Fruit fly (Drosophila melanogaster) whole organism, adult: ENCODE data around the gene CG9578.
"Not testable (repeated sequence)": the region's sequence is repeated elsewhere in the genome, so short reads cannot be mapped to it uniquely, and the experiment has no call there.

Experiments
- CG11617 ChIP-seq: fragments of 200-800 bp; sonication (Bioruptor generic); optimal IDR thresholded peaks from 2 replicates; lab custom pipeline; 2017; ENCODE audit warnings: mild to moderate bottlenecking, missing biosample characterization, missing genetic modification reagents, missing genetic modification characterization
- CG12768 ChIP-seq: fragments of 200-800 bp; sonication (Bioruptor generic); optimal IDR thresholded peaks from 2 replicates; lab custom pipeline; 2017; ENCODE audit warnings: missing biosample characterization, missing genetic modification characterization, mild to moderate bottlenecking, moderate library complexity, missing genetic modification reagents
- CG14711 ChIP-seq: fragments of 200-800 bp; sonication (Bioruptor generic); optimal IDR thresholded peaks from 2 replicates; lab custom pipeline; 2018; ENCODE audit warnings: missing biosample characterization, mild to moderate bottlenecking, missing genetic modification characterization, moderate library complexity
- CG1620 ChIP-seq: fragments of 200-800 bp; sonication (Bioruptor generic); optimal IDR thresholded peaks from 2 replicates; lab custom pipeline; 2016; ENCODE audit warnings: missing biosample characterization, missing genetic modification characterization
- CG33017 ChIP-seq: fragments of 200-800 bp; sonication (Bioruptor generic); optimal IDR thresholded peaks from 2 replicates; lab custom pipeline; 2018; ENCODE audit warnings: missing biosample characterization, mild to moderate bottlenecking, missing genetic modification characterization, moderate library complexity
- CG5204 ChIP-seq: fragments of 200-800 bp; sonication (Bioruptor generic); optimal IDR thresholded peaks from 2 replicates; lab custom pipeline; 2016; ENCODE audit warnings: missing biosample characterization, missing genetic modification characterization
- CG7045 ChIP-seq: fragments of 200-800 bp; sonication (Bioruptor generic); optimal IDR thresholded peaks from 2 replicates; lab custom pipeline; 2017; ENCODE audit warnings: missing biosample characterization, mild to moderate bottlenecking, missing genetic modification characterization
- CG7101 ChIP-seq: fragments of 200-800 bp; sonication (Bioruptor generic); optimal IDR thresholded peaks from 2 replicates; lab custom pipeline; 2018; ENCODE audit warnings: missing biosample characterization, mild to moderate bottlenecking, missing genetic modification characterization, moderate library complexity
- Clk ChIP-seq: fragments of 200-800 bp; sonication (Bioruptor generic); optimal IDR thresholded peaks from 2 replicates; lab custom pipeline; 2017; ENCODE audit warnings: missing biosample characterization, missing genetic modification characterization
- Crg-1 ChIP-seq: fragments of 200-800 bp; sonication (Bioruptor generic); optimal IDR thresholded peaks from 2 replicates; lab custom pipeline; 2016; ENCODE audit warnings: missing biosample characterization, missing genetic modification characterization
- Hr96 ChIP-seq: fragments of 200-800 bp; sonication (Bioruptor generic); optimal IDR thresholded peaks from 2 replicates; lab custom pipeline; 2016; ENCODE audit warnings: missing biosample characterization, missing genetic modification characterization
- Mnt ChIP-seq: fragments of 200-800 bp; sonication (Bioruptor generic); optimal IDR thresholded peaks from 2 replicates; lab custom pipeline; 2016; ENCODE audit warnings: missing biosample characterization, mild to moderate bottlenecking, missing genetic modification characterization
- bab1 ChIP-seq: fragments of 200-800 bp; sonication (Bioruptor generic); optimal IDR thresholded peaks from 3 replicates; lab custom pipeline; 2019; ENCODE audit warnings: missing biosample characterization, mild to moderate bottlenecking, missing genetic modification characterization, moderate library complexity
- cic ChIP-seq: fragments of 200-800 bp; sonication (Bioruptor generic); optimal IDR thresholded peaks from 2 replicates; lab custom pipeline; 2017; ENCODE audit warnings: missing biosample characterization, mild to moderate bottlenecking, missing genetic modification characterization, moderate library complexity
- cnc ChIP-seq, 2 experiments: fragments of >200 bp; optimal IDR thresholded peaks; 2 replicates each; lab custom pipeline; 2017
- kay ChIP-seq: fragments of 200-800 bp; sonication (Bioruptor generic); peaks from one replicate; lab custom pipeline; 2016; ENCODE audit warnings: missing biosample characterization, missing genetic modification characterization, borderline replicate concordance
- ovo ChIP-seq: fragments of 200-800 bp; sonication (Bioruptor generic); optimal IDR thresholded peaks from 2 replicates; lab custom pipeline; 2016; ENCODE audit warnings: missing biosample characterization, missing genetic modification characterization
- pad ChIP-seq: fragments of 200-800 bp; sonication (Bioruptor generic); optimal IDR thresholded peaks from 3 replicates; lab custom pipeline; 2017; ENCODE audit warnings: missing biosample characterization, missing genetic modification characterization, mild to moderate bottlenecking, moderate library complexity, missing genetic modification reagents
- tj ChIP-seq: fragments of 200-800 bp; sonication (Bioruptor generic); optimal IDR thresholded peaks from 3 replicates; lab custom pipeline; 2017; ENCODE audit warnings: missing biosample characterization, mild to moderate bottlenecking, missing genetic modification characterization, moderate library complexity
- toe ChIP-seq: fragments of 200-800 bp; sonication (Bioruptor generic); optimal IDR thresholded peaks from 2 replicates; lab custom pipeline; 2016; ENCODE audit warnings: missing biosample characterization, missing genetic modification characterization

CG9578 gene

dm6 chrX:20143088-20143487, 26.9 kb upstream of the CG9578 start, which contains the start of gene Or19a:
Gene Or19a (minus strand): TSS chrX:20143188.
- TF ChIP-seq pad (GFP tag; lab: Kevin White, UChicago); Crg-1; CG11617 (GFP tag; lab: Kevin White, UChicago): not testable (repeated sequence)

- TF ChIP-seq tj: no peak
- TF ChIP-seq cnc (optimal IDR thresholded peaks at IDR 0.05; lab: Kevin White, UChicago): no peak
- no peak for TF ChIP-seq toe (GFP tag; lab: Kevin White, UChicago)
- no peak for TF ChIP-seq CG33017 (tag; lab: Kevin White, UChicago)
- TF ChIP-seq cic (GFP tag; lab: Kevin White, UChicago): no peak
- no peak for TF ChIP-seq CG12768
- TF ChIP-seq CG7045 (GFP tag; lab: Kevin White, UChicago): no peak
- TF ChIP-seq kay: no peak
- no peak for TF ChIP-seq Clk (GFP tag; lab: Kevin White, UChicago)
- no peak for TF ChIP-seq CG7101 (tag; lab: Kevin White, UChicago)
- TF ChIP-seq Crg-1: no peak
- no peak for TF ChIP-seq Hr96 (GFP tag; lab: Kevin White, UChicago)
- TF ChIP-seq pad (GFP tag; lab: Kevin White, UChicago): no peak
- TF ChIP-seq CG5204 (GFP tag; lab: Kevin White, UChicago): no peak
- TF ChIP-seq bab1 (GFP tag; lab: Kevin White, UChicago): no peak
Measured at dm6 chrX:20147693-20148174, 22.3 kb upstream of the CG9578 start, which contains the start of gene aspr. Gene aspr (plus strand): TSS chrX:20148124.

DNA sequence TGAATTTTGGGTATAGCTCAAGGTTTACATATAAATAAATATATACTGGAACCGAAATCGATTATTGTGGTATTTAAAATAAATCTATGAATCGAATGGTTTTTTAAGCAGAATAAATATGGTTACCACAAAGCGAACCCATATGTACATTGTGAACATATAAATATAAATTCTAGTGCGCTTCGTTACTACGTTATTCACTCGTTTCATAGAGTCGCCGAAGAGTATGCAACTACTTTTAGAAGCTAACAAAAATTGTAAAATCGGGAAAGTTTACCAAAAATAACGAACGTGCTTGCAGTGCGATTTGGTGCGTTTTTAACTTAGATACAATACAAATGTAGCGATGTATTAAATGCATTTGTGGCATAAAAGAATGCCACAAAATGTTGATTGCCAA, 14.1 kb upstream of the CG9578 start:
- TF ChIP-seq bab1 (GFP tag; lab: Kevin White, UChicago) (no peak), Hr96 (GFP tag; lab: Kevin White, UChicago) (no peak), CG14711 (tag; lab: Kevin White, UChicago) (no peak), CG5204 (GFP tag; lab: Kevin White, UChicago) (no peak), CG12768 (no peak), CG33017 (tag; lab: Kevin White, UChicago) (no peak), CG11617 (GFP tag; lab: Kevin White, UChicago) (no peak), CG7045 (GFP tag; lab: Kevin White, UChicago) (no peak), ovo (GFP tag; lab: Kevin White, UChicago) (no peak), Mnt (GFP tag; lab: Kevin White, UChicago) (no peak), Clk (GFP tag; lab: Kevin White, UChicago) (no peak), CG1620 (GFP tag; lab: Kevin White, UChicago) (no peak), cic (GFP tag; lab: Kevin White, UChicago) (no peak), pad (GFP tag; lab: Kevin White, UChicago) (no peak), kay (no peak), CG7101 (tag; lab: Kevin White, UChicago) (no peak)

dm6 chrX:20158491-20158890, 11.5 kb upstream of the CG9578 start:
- TF ChIP-seq bab1 (GFP tag; lab: Kevin White, UChicago) (no peak), pad (GFP tag; lab: Kevin White, UChicago) (no peak), Hr96 (GFP tag; lab: Kevin White, UChicago) (no peak), CG33017 (tag; lab: Kevin White, UChicago) (no peak), CG1620 (GFP tag; lab: Kevin White, UChicago) (no peak), CG5204 (GFP tag; lab: Kevin White, UChicago) (no peak), Crg-1 (no peak)

- TF ChIP-seq ovo (GFP tag; lab: Kevin White, UChicago): peak; percentile 70
- TF ChIP-seq CG14711 (tag; lab: Kevin White, UChicago): no peak
- no peak for TF ChIP-seq CG1620 (GFP tag; lab: Kevin White, UChicago)
- no peak for TF ChIP-seq kay
- TF ChIP-seq CG12768: no peak
- TF ChIP-seq Mnt (GFP tag; lab: Kevin White, UChicago): no peak
- no peak for TF ChIP-seq cnc (optimal IDR thresholded peaks at IDR 0.05; lab: Kevin White, UChicago)
- TF ChIP-seq bab1 (GFP tag; lab: Kevin White, UChicago): peak; percentile 16
- peak; percentile 4 for TF ChIP-seq CG11617 (GFP tag; lab: Kevin White, UChicago)
- TF ChIP-seq toe (GFP tag; lab: Kevin White, UChicago): no peak
- no peak for TF ChIP-seq Hr96 (GFP tag; lab: Kevin White, UChicago)
- TF ChIP-seq Crg-1: no peak
- TF ChIP-seq tj: peak; percentile 34
- no peak for TF ChIP-seq cic (GFP tag; lab: Kevin White, UChicago)
- TF ChIP-seq pad (GFP tag; lab: Kevin White, UChicago): peak; percentile 24
- no peak for TF ChIP-seq CG5204 (GFP tag; lab: Kevin White, UChicago)
- TF ChIP-seq Clk (GFP tag; lab: Kevin White, UChicago): no peak
- TF ChIP-seq CG7101 (tag; lab: Kevin White, UChicago): no peak
Measured at dm6 chrX:20158943-20159385, 11.1 kb upstream of the CG9578 start.

- no peak for TF ChIP-seq CG12768
- no peak for TF ChIP-seq CG33017 (tag; lab: Kevin White, UChicago)
- TF ChIP-seq CG1620 (GFP tag; lab: Kevin White, UChicago): peak; percentile 74
- TF ChIP-seq pad (GFP tag; lab: Kevin White, UChicago): peak; percentile 35
- no peak for TF ChIP-seq Clk (GFP tag; lab: Kevin White, UChicago)
- TF ChIP-seq Hr96 (GFP tag; lab: Kevin White, UChicago): no peak
- TF ChIP-seq toe (GFP tag; lab: Kevin White, UChicago): peak; percentile 50
- TF ChIP-seq CG5204 (GFP tag; lab: Kevin White, UChicago): peak; percentile 17
- no peak for TF ChIP-seq CG7045 (GFP tag; lab: Kevin White, UChicago)
- TF ChIP-seq CG7101 (tag; lab: Kevin White, UChicago): peak; percentile 5
- peak; percentile 9 for TF ChIP-seq CG14711 (tag; lab: Kevin White, UChicago)
- TF ChIP-seq tj: no peak
- no peak for TF ChIP-seq kay
- TF ChIP-seq ovo (GFP tag; lab: Kevin White, UChicago): no peak
- TF ChIP-seq CG11617 (GFP tag; lab: Kevin White, UChicago): no peak
- TF ChIP-seq cnc (optimal IDR thresholded peaks at IDR 0.05; lab: Kevin White, UChicago): no peak
- TF ChIP-seq cic (GFP tag; lab: Kevin White, UChicago): no peak
- peak; percentile 14 for TF ChIP-seq Mnt (GFP tag; lab: Kevin White, UChicago)
- peak; percentile 30 for TF ChIP-seq Crg-1
- TF ChIP-seq bab1 (GFP tag; lab: Kevin White, UChicago): peak; percentile 2
Measured at dm6 chrX:20159679-20160140, 10.3 kb upstream of the CG9578 start, which contains the start of gene Rab35. Gene Rab35 (minus strand): TSS chrX:20159872.
